Worm (Caenorhabditis elegans): Measurements from ENCODE around the gene srx-111.

ce11 chrII:3716455-3716854, 41.1 kb upstream of the srx-111 start, which contains the start of gene srh-99:
- TF ChIP-seq mes-2 (tag; optimal IDR thresholded peaks at IDR 0.05; ENCODE audit: poor library complexity, severe bottlenecking) (no peak), nhr-11 (tag; optimal IDR thresholded peaks at IDR 0.05) (no peak), spr-1 (tag; optimal IDR thresholded peaks at IDR 0.05) (no peak), lsy-2 (tag; optimal IDR thresholded peaks at IDR 0.05) (no peak), vab-7 (GFP tag; IDR thresholded peaks at IDR 0.05) (no peak), nhr-76 (tag; optimal IDR thresholded peaks at IDR 0.05) (no peak), unc-62 (GFP tag; optimal IDR thresholded peaks at IDR 0.05 in 1 of 2) (no peak), unc-62 (tag; optimal IDR thresholded peaks at IDR 0.05) (no peak), ZK546.5 (tag; optimal IDR thresholded peaks at IDR 0.05) (no peak)
